Worm (Caenorhabditis elegans) whole organism, young adult: Measurements from ENCODE around the gene C35B1.4.
A peak's percentile ranks its signal among the peaks of the same experiment; 100 is the strongest.

ENCODE experiments used
- C06A6.2 ChIP-seq: fragments of 200-800 bp; sonication (Bioruptor generic); conservative IDR thresholded peaks from 2 replicates; pipeline ENCODE4 v1.3.6; 2022; ENCODE audit warnings: missing genetic modification characterization, missing compliant biosample characterization
- D2030.7 ChIP-seq: fragments of 200-800 bp; sonication (Bioruptor generic); IDR thresholded peaks from 2 replicates; pipeline ENCODE4 v1.3.6; 2022; ENCODE audit warnings: missing genetic modification reagents, missing genetic modification characterization, missing compliant biosample characterization
- F23B12.7 ChIP-seq: sonication (generic microtip); optimal IDR thresholded peaks from 2 replicates; lab custom pipeline; 2017; ENCODE audit warnings: missing genetic modification characterization, mild to moderate bottlenecking, missing compliant biosample characterization, antibody characterized with exemption, moderate library complexity; ENCODE audit not compliant: insufficient read depth
- F33H1.4 ChIP-seq: fragments of 200-800 bp; sonication (Bioruptor generic); IDR thresholded peaks from 2 replicates; pipeline ENCODE4 v1.3.6; 2022; ENCODE audit warnings: missing genetic modification reagents, missing genetic modification characterization, missing compliant biosample characterization
- F37B4.10 ChIP-seq: fragments of 200-800 bp; sonication (Bioruptor generic); IDR thresholded peaks from 2 replicates; pipeline ENCODE4 v1.3.6; 2022; ENCODE audit warnings: missing genetic modification characterization, missing compliant biosample characterization
- F39B2.1 ChIP-seq: fragments of 200-800 bp; sonication (Bioruptor generic); IDR thresholded peaks from 2 replicates; pipeline ENCODE4 v1.3.6; 2022; ENCODE audit warnings: missing genetic modification reagents, missing genetic modification characterization, missing compliant biosample characterization
- F55B11.4 ChIP-seq: sonication (generic microtip); optimal IDR thresholded peaks from 2 replicates; lab custom pipeline; 2016; ENCODE audit warnings: missing compliant biosample characterization, missing genetic modification characterization, borderline replicate concordance; ENCODE audit not compliant: insufficient read depth
- K11D2.4 ChIP-seq: fragments of 200-800 bp; sonication (Bioruptor generic); IDR thresholded peaks from 2 replicates; pipeline ENCODE4 v1.3.6; 2022; ENCODE audit warnings: missing genetic modification reagents, missing genetic modification characterization, missing compliant biosample characterization
- Y53G8AR.9 ChIP-seq: fragments of 200-800 bp; sonication (Bioruptor generic); conservative IDR thresholded peaks from 2 replicates; pipeline ENCODE4 v1.3.6; 2022; ENCODE audit warnings: missing genetic modification reagents, missing genetic modification characterization, missing compliant biosample characterization
- Y67H2A.10 ChIP-seq: fragments of 200-800 bp; sonication (Bioruptor generic); conservative IDR thresholded peaks from 2 replicates; pipeline ENCODE4 v1.3.6; 2022; ENCODE audit warnings: missing genetic modification reagents, missing genetic modification characterization, missing compliant biosample characterization
- atf-7 ChIP-seq: sonication (generic microtip); optimal IDR thresholded peaks from 2 replicates; lab custom pipeline; 2017; ENCODE audit warnings: mild to moderate bottlenecking, missing genetic modification characterization, missing compliant biosample characterization
- attf-5 ChIP-seq: fragments of 200-800 bp; sonication (Bioruptor generic); optimal IDR thresholded peaks from 2 replicates; lab custom pipeline; 2018; ENCODE audit warnings: mild to moderate bottlenecking, missing genetic modification characterization, missing compliant biosample characterization
- bed-2 ChIP-seq: fragments of 200-800 bp; sonication (Bioruptor generic); IDR thresholded peaks from 2 replicates; pipeline ENCODE4 v1.3.6; 2022; ENCODE audit warnings: missing genetic modification reagents, missing genetic modification characterization, missing compliant biosample characterization
- cebp-1 ChIP-seq, 2 experiments: fragments of 200-800 bp in 1 of 2; sonication (Bioruptor generic) in 1 of 2; sonication (generic microtip) in 1 of 2; IDR thresholded peaks in 1 of 2; optimal IDR thresholded peaks in 1 of 2; 2 replicates each; pipeline versions ENCODE4 v1.3.6 to Lab custom; 2017 to 2022; ENCODE audit warnings: missing compliant biosample characterization in 2 of 2, missing genetic modification characterization in 2 of 2, mild to moderate bottlenecking in 1 of 2, missing genetic modification reagents in 1 of 2, moderate library complexity in 1 of 2
- cebp-2 ChIP-seq: fragments of 200-800 bp; sonication (Bioruptor generic); IDR thresholded peaks from 2 replicates; pipeline ENCODE4 v1.3.6; 2022; ENCODE audit warnings: missing genetic modification characterization, missing compliant biosample characterization
- ceh-79 ChIP-seq: sonication (generic microtip); optimal IDR thresholded peaks from 2 replicates; lab custom pipeline; 2017; ENCODE audit warnings: mild to moderate bottlenecking, missing genetic modification characterization, missing compliant biosample characterization
- die-1 ChIP-seq: sonication (generic microtip); optimal IDR thresholded peaks from 2 replicates; lab custom pipeline; 2016; ENCODE audit warnings: missing genotype, mild to moderate bottlenecking, missing genetic modification characterization, missing compliant biosample characterization
- dpl-1 ChIP-seq: fragments of 150-350 bp; optimal IDR thresholded peaks from 2 replicates; lab custom pipeline; 2014; ENCODE audit warnings: missing biosample characterization, missing genetic modification reagents, missing genetic modification characterization
- ets-4 ChIP-seq: fragments of 200-800 bp; sonication (Bioruptor generic); optimal IDR thresholded peaks from 2 replicates; lab custom pipeline; 2018; ENCODE audit warnings: mild to moderate bottlenecking, missing genetic modification characterization, missing compliant biosample characterization
- hlh-12 ChIP-seq: sonication (generic microtip); optimal IDR thresholded peaks from 2 replicates; lab custom pipeline; 2016; ENCODE audit warnings: missing genetic modification characterization, missing compliant biosample characterization
- hsf-1 ChIP-seq: fragments of 200-800 bp; sonication (Bioruptor generic); IDR thresholded peaks from 2 replicates; pipeline ENCODE4 v1.3.6; 2022; ENCODE audit warnings: missing genetic modification reagents, missing genetic modification characterization, missing compliant biosample characterization
- lag-1 ChIP-seq: fragments of 200-800 bp; sonication (Bioruptor generic); IDR thresholded peaks from 2 replicates; pipeline ENCODE4 v1.3.6; 2022; ENCODE audit warnings: missing genetic modification reagents, missing genetic modification characterization, missing compliant biosample characterization
- lin-40 ChIP-seq: sonication (generic microtip); optimal IDR thresholded peaks from 2 replicates; lab custom pipeline; 2016; ENCODE audit warnings: missing genetic modification characterization, mild to moderate bottlenecking, missing compliant biosample characterization, missing genotype, missing genetic modification reagents
- madf-6 ChIP-seq: fragments of 200-800 bp; sonication (Bioruptor generic); IDR thresholded peaks from 2 replicates; pipeline ENCODE4 v1.3.6; 2022; ENCODE audit warnings: missing genetic modification reagents, missing genetic modification characterization, missing compliant biosample characterization
- madf-8 ChIP-seq: fragments of 200-800 bp; sonication (Bioruptor generic); conservative IDR thresholded peaks from 2 replicates; pipeline ENCODE4 v1.3.6; 2022; ENCODE audit warnings: missing genetic modification reagents, missing genetic modification characterization, missing compliant biosample characterization
- mel-28 ChIP-seq: sonication (generic microtip); optimal IDR thresholded peaks from 2 replicates; lab custom pipeline; 2016; ENCODE audit warnings: borderline replicate concordance, mild to moderate bottlenecking, missing genetic modification characterization, missing compliant biosample characterization
- mes-4 ChIP-seq: sonication (generic microtip); optimal IDR thresholded peaks from 2 replicates; lab custom pipeline; 2016; ENCODE audit warnings: missing genotype, missing genetic modification characterization, missing compliant biosample characterization
- pha-4 ChIP-seq: fragments of 150-350 bp; sonication (generic microtip); optimal IDR thresholded peaks from 2 replicates; lab custom pipeline; 2014; ENCODE audit warnings: missing biosample characterization, missing genetic modification reagents, missing genetic modification characterization
- snpc-1.1 ChIP-seq: sonication (generic microtip); optimal IDR thresholded peaks from 2 replicates; lab custom pipeline; 2017; ENCODE audit warnings: missing genetic modification characterization, mild to moderate bottlenecking, missing compliant biosample characterization, antibody characterized with exemption, moderate library complexity, missing genotype, missing genetic modification reagents; ENCODE audit not compliant: insufficient read depth
- snpc-3.4 ChIP-seq: sonication (generic microtip); optimal IDR thresholded peaks from 2 replicates; lab custom pipeline; 2017; ENCODE audit warnings: missing genetic modification characterization, mild to moderate bottlenecking, missing compliant biosample characterization, antibody characterized with exemption, moderate library complexity, missing genotype, missing genetic modification reagents
- snpc-4 ChIP-seq, 5 experiments: fragments of 150-350 bp in 1 of 5; sonication (generic microtip) in 4 of 5; optimal IDR thresholded peaks; 2 replicates each; lab custom pipeline; 2014 to 2018; ENCODE audit warnings: missing genetic modification characterization in 5 of 5, missing biosample characterization in 3 of 5, antibody characterized with exemption in 2 of 5, mild to moderate bottlenecking in 2 of 5, missing compliant biosample characterization in 2 of 5, missing genotype in 2 of 5, moderate library complexity in 2 of 5, missing genetic modification reagents in 1 of 5
- tbp1 ChIP-seq: fragments of 200-800 bp; sonication (Bioruptor generic); optimal IDR thresholded peaks from 2 replicates; lab custom pipeline; 2018; ENCODE audit warnings: mild to moderate bottlenecking, missing genetic modification characterization, missing compliant biosample characterization
- ztf-3 ChIP-seq: fragments of 200-800 bp; sonication (Bioruptor generic); optimal IDR thresholded peaks from 2 replicates; lab custom pipeline; 2018; ENCODE audit warnings: mild to moderate bottlenecking, missing genetic modification characterization, missing compliant biosample characterization

C35B1.4 gene

ce11 chrIV:4094364-4094763 lies 14.8 kb downstream of the C35B1.4 start:
- TF ChIP-seq K11D2.4 (GFP tag; lab: Robert Waterston, UW) (0 out of 2 replicates have a peak, but pooled peaks have one; percentile 36), atf-7 (tag; lab: Kevin White, UChicago) (peak; percentile 62), lag-1 (no peak), Y53G8AR.9 (no peak), die-1 (tag; lab: Kevin White, UChicago) (no peak), ets-4 (no peak), dpl-1 (GFP tag; lab: Kevin White, UChicago) (no peak), F33H1.4 (no peak), attf-5 (no peak), lin-40 (tag; lab: Kevin White, UChicago) (no peak), ceh-79 (tag; lab: Kevin White, UChicago) (no peak), tbp1 (GFP tag; lab: Kevin White, UChicago) (no peak)

DNA sequence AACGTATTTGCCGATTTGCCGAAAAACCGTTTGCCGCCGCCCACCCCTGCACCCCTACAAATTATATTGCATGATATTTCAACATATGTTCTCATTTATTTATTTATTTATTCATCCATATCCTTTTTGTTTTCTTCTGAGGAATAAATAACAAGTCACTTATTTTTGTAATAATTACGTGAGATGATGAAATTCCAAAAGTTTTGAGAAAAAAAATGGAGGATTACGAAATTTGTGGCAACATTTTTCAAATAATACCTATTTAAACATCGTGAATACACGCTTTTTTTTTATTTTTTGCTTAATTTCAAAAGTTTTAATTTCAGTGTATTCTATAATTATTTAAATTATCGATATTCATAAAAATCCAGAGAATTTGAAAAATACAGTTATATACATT lies 17.3 kb downstream of the C35B1.4 start:
- TF ChIP-seq cebp-2 (no peak), cebp-1 (GFP tag; IDR thresholded peaks at IDR 0.05; lab: Robert Waterston, UW) (no peak), cebp-1 (tag; optimal IDR thresholded peaks at IDR 0.05; lab: Kevin White, UChicago) (peak; percentile 67)

DNA sequence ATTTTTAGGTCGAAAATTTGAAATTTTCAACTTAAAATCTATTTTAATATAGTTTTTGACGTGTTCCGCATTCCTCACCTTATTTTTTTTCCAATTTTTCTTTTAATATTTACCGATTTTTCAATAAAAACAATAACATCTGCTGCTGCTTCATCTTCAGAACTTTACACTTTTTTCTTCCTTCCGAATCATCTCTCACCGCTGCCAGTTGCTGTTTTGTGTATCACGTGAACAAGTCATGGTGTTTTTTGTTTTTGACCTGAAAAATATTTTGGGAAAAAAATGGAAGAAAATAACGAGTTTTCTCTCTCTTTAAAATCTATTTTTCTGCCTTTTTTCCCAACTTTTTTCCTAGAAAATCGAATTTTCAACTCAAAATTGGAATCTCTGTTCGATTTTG lies 20.2 kb downstream of the C35B1.4 start:
- no peak for TF ChIP-seq F37B4.10
- no peak for TF ChIP-seq snpc-1.1 (tag; lab: Kevin White, UChicago)
- no peak for TF ChIP-seq F55B11.4 (tag; lab: Kevin White, UChicago)
- no peak for TF ChIP-seq bed-2
- TF ChIP-seq hsf-1 (GFP tag; lab: Robert Waterston, UW): no peak
- no peak for TF ChIP-seq K11D2.4 (GFP tag; lab: Robert Waterston, UW)
- no peak for TF ChIP-seq mel-28 (tag; lab: Kevin White, UChicago)
- TF ChIP-seq die-1 (tag; lab: Kevin White, UChicago): no peak
- TF ChIP-seq F23B12.7 (tag; lab: Kevin White, UChicago): no peak
- TF ChIP-seq madf-8: no peak
- TF ChIP-seq pha-4 (tag; lab: Kevin White, UChicago): no peak
- TF ChIP-seq snpc-4 (GFP tag; optimal IDR thresholded peaks at IDR 0.05; lab: Kevin White, UChicago): no peak
- TF ChIP-seq snpc-4 (tag; optimal IDR thresholded peaks at IDR 0.05; lab: Kevin White, UChicago): no peak
- no peak for TF ChIP-seq madf-6 (GFP tag; lab: Robert Waterston, UW)
- TF ChIP-seq lag-1: no peak
- no peak for TF ChIP-seq D2030.7 (GFP tag; lab: Robert Waterston, UW)
- no peak for TF ChIP-seq mes-4
- TF ChIP-seq Y53G8AR.9: no peak
- TF ChIP-seq tbp1 (GFP tag; lab: Kevin White, UChicago): no peak
- TF ChIP-seq C06A6.2: no peak

ce11 chrIV:4102720-4103119 lies 23.1 kb downstream of the C35B1.4 start, which contains the start of gene ubc-1:
Gene ubc-1 (plus strand): TSS chrIV:4103020.
- TF ChIP-seq F39B2.1 (GFP tag; lab: Robert Waterston, UW) (no peak), ztf-3 (GFP tag; lab: Kevin White, UChicago) (no peak), cebp-1 (GFP tag; IDR thresholded peaks at IDR 0.05; lab: Robert Waterston, UW) (no peak), cebp-1 (tag; optimal IDR thresholded peaks at IDR 0.05; lab: Kevin White, UChicago) (no peak), snpc-3.4 (tag; lab: Kevin White, UChicago) (no peak), hsf-1 (GFP tag; lab: Robert Waterston, UW) (no peak), Y67H2A.10 (GFP tag; lab: Robert Waterston, UW) (no peak), hlh-12 (tag; lab: Kevin White, UChicago) (no peak), mes-4 (no peak)
- TF ChIP-seq, all 124 proteins: peak for 0
